Fruit fly (Drosophila melanogaster) whole organism, embryonic: ENCODE results near the gene dbe.

Source experiments
- ATbp ChIP-seq: fragments of 200-800 bp; sonication (Bioruptor generic); optimal IDR thresholded peaks from 2 replicates; lab custom pipeline; 2017; ENCODE audit warnings: missing biosample characterization, mild to moderate bottlenecking, missing genetic modification characterization, missing genetic modification reagents
- Abd-B ChIP-seq: fragments of 200-800 bp; sonication (Bioruptor generic); optimal IDR thresholded peaks from 2 replicates; lab custom pipeline; 2018; ENCODE audit warnings: missing biosample characterization, mild to moderate bottlenecking, missing genetic modification characterization, moderate library complexity
- Bgb ChIP-seq: fragments of 200-800 bp; sonication (Bioruptor generic); IDR thresholded peaks from 2 replicates; pipeline ENCODE4 v1.3.6; 2022; ENCODE audit warnings: missing biosample characterization, missing genetic modification characterization; ENCODE audit not compliant: partially characterized antibody
- CG10431 ChIP-seq: fragments of 200-800 bp; sonication (Bioruptor generic); optimal IDR thresholded peaks from 3 replicates; lab custom pipeline; 2018; ENCODE audit warnings: missing biosample characterization, mild to moderate bottlenecking, missing genetic modification characterization
- CG10979 ChIP-seq: fragments of 200-800 bp; sonication (Bioruptor generic); optimal IDR thresholded peaks from 2 replicates; lab custom pipeline; 2018; ENCODE audit warnings: missing biosample characterization, mild to moderate bottlenecking, missing genetic modification characterization, moderate library complexity
- CG11560 ChIP-seq: fragments of 200-800 bp; sonication (Bioruptor generic); IDR thresholded peaks from 3 replicates; pipeline ENCODE4 v1.3.6; 2022; ENCODE audit warnings: missing biosample characterization, missing genetic modification characterization
- CG13287 ChIP-seq: fragments of 200-800 bp; sonication (Bioruptor generic); IDR thresholded peaks from 2 replicates; pipeline ENCODE4 v1.3.6; 2022; ENCODE audit warnings: missing biosample characterization, missing genetic modification characterization; ENCODE audit not compliant: partially characterized antibody
- CG13424 ChIP-seq: fragments of 200-800 bp; sonication (Bioruptor generic); optimal IDR thresholded peaks from 2 replicates; lab custom pipeline; 2019; ENCODE audit warnings: missing biosample characterization, mild to moderate bottlenecking, missing genetic modification characterization, moderate library complexity
- CG14710 ChIP-seq: fragments of 200-800 bp; sonication (Bioruptor generic); optimal IDR thresholded peaks from 3 replicates; lab custom pipeline; 2019; ENCODE audit warnings: missing biosample characterization, mild to moderate bottlenecking, missing genetic modification characterization, moderate library complexity
- CG14965 ChIP-seq: fragments of 200-800 bp; sonication (Bioruptor generic); optimal IDR thresholded peaks from 2 replicates; lab custom pipeline; 2016; ENCODE audit warnings: missing biosample characterization, missing genetic modification characterization, borderline replicate concordance
- CG15601 ChIP-seq: fragments of 200-800 bp; sonication (Bioruptor generic); optimal IDR thresholded peaks from 3 replicates; lab custom pipeline; 2019; ENCODE audit warnings: missing biosample characterization, mild to moderate bottlenecking, missing genetic modification characterization, moderate library complexity
- CG17186 ChIP-seq: fragments of 200-800 bp; sonication (Bioruptor generic); optimal IDR thresholded peaks from 3 replicates; lab custom pipeline; 2017; ENCODE audit warnings: missing biosample characterization, missing genetic modification reagents, missing genetic modification characterization
- CG17568 ChIP-seq: fragments of 200-800 bp; sonication (Bioruptor generic); optimal IDR thresholded peaks from 2 replicates; lab custom pipeline; 2018; ENCODE audit warnings: missing biosample characterization, mild to moderate bottlenecking, missing genetic modification characterization, moderate library complexity
- CG2202 ChIP-seq: fragments of 200-800 bp; sonication (Bioruptor generic); optimal IDR thresholded peaks from 2 replicates; lab custom pipeline; 2018; ENCODE audit warnings: missing biosample characterization, mild to moderate bottlenecking, missing genetic modification characterization
- CG5180 ChIP-seq: fragments of 200-800 bp; sonication (Bioruptor generic); optimal IDR thresholded peaks from 3 replicates; lab custom pipeline; 2017; ENCODE audit warnings: missing biosample characterization, missing genetic modification characterization, mild to moderate bottlenecking, moderate library complexity, missing genetic modification reagents
- CG6813 ChIP-seq: fragments of 200-800 bp; sonication (Bioruptor generic); optimal IDR thresholded peaks from 2 replicates; lab custom pipeline; 2017; ENCODE audit warnings: missing biosample characterization, missing genetic modification characterization, mild to moderate bottlenecking, moderate library complexity, missing genetic modification reagents
- CG7357 ChIP-seq: fragments of 200-800 bp; sonication (Bioruptor generic); IDR thresholded peaks from 3 replicates; pipeline ENCODE4 v1.3.6; 2022; ENCODE audit warnings: missing biosample characterization, missing genetic modification characterization
- CG7839 ChIP-seq: fragments of 200-800 bp; sonication (Bioruptor generic); optimal IDR thresholded peaks from 3 replicates; lab custom pipeline; 2018; ENCODE audit warnings: missing biosample characterization, mild to moderate bottlenecking, missing genetic modification characterization, moderate library complexity
- CG7987 ChIP-seq: fragments of 200-800 bp; sonication (Bioruptor generic); optimal IDR thresholded peaks from 2 replicates; lab custom pipeline; 2018; ENCODE audit warnings: missing biosample characterization, mild to moderate bottlenecking, missing genetic modification characterization, moderate library complexity
- CG9727 ChIP-seq: fragments of 200-800 bp; sonication (Bioruptor generic); optimal IDR thresholded peaks from 3 replicates; lab custom pipeline; 2017; ENCODE audit warnings: missing biosample characterization, mild to moderate bottlenecking, missing genetic modification characterization
- CHES-1-like ChIP-seq: fragments of 200-800 bp; sonication (Bioruptor generic); optimal IDR thresholded peaks from 2 replicates; lab custom pipeline; 2016; ENCODE audit warnings: missing biosample characterization, missing genetic modification characterization
- E2f1 ChIP-seq: fragments of 200-800 bp; sonication (Bioruptor generic); IDR thresholded peaks from 2 replicates; pipeline ENCODE4 v1.3.6; 2022; ENCODE audit warnings: missing biosample characterization, missing genetic modification characterization
- Gug ChIP-seq: fragments of 200-800 bp; sonication (Bioruptor generic); IDR thresholded peaks from 4 replicates; pipeline ENCODE4 v1.3.6; 2022; ENCODE audit warnings: missing biosample characterization, missing genetic modification characterization
- HmgZ ChIP-seq: fragments of 200-800 bp; sonication (Bioruptor generic); optimal IDR thresholded peaks from 2 replicates; lab custom pipeline; 2018; ENCODE audit warnings: missing biosample characterization, mild to moderate bottlenecking, missing genetic modification characterization
- Hsf ChIP-seq: fragments of 200-800 bp; sonication (Bioruptor generic); optimal IDR thresholded peaks from 3 replicates; lab custom pipeline; 2016; ENCODE audit warnings: missing biosample characterization, missing genetic modification characterization
- Mad ChIP-seq: fragments of 200-800 bp; sonication (Bioruptor generic); optimal IDR thresholded peaks from 2 replicates; lab custom pipeline; 2016; ENCODE audit warnings: missing biosample characterization, missing genetic modification characterization
- Max ChIP-seq: fragments of 200-800 bp; sonication (Bioruptor generic); optimal IDR thresholded peaks from 2 replicates; lab custom pipeline; 2016; ENCODE audit warnings: missing biosample characterization, mild to moderate bottlenecking, missing genetic modification characterization
- Meics ChIP-seq: fragments of 200-800 bp; sonication (Bioruptor generic); optimal IDR thresholded peaks from 2 replicates; lab custom pipeline; 2017; ENCODE audit warnings: missing biosample characterization, mild to moderate bottlenecking, missing genetic modification characterization
- Ptx1 ChIP-seq: fragments of 200-800 bp; sonication (Bioruptor generic); IDR thresholded peaks from 2 replicates; pipeline ENCODE4 v1.3.6; 2022; ENCODE audit warnings: missing biosample characterization, missing genetic modification characterization
- Sry-δ ChIP-seq: fragments of 200-800 bp; sonication (Bioruptor generic); optimal IDR thresholded peaks from 2 replicates; lab custom pipeline; 2016; ENCODE audit warnings: missing biosample characterization, missing genetic modification characterization
- Ssrp ChIP-seq: fragments of 200-800 bp; sonication (Bioruptor generic); optimal IDR thresholded peaks from 2 replicates; lab custom pipeline; 2018; ENCODE audit warnings: missing biosample characterization, mild to moderate bottlenecking, missing genetic modification characterization, moderate library complexity
- amos ChIP-seq: fragments of 200-800 bp; sonication (Bioruptor generic); IDR thresholded peaks from 2 replicates; pipeline ENCODE4 v1.3.6; 2022; ENCODE audit warnings: missing biosample characterization, missing genetic modification characterization; ENCODE audit not compliant: partially characterized antibody
- ash1 ChIP-seq: fragments of 200-800 bp; sonication (Bioruptor generic); optimal IDR thresholded peaks from 2 replicates; lab custom pipeline; 2018; ENCODE audit warnings: missing biosample characterization, mild to moderate bottlenecking, missing genetic modification characterization
- ci ChIP-seq: fragments of 200-800 bp; sonication (Bioruptor generic); IDR thresholded peaks from 3 replicates; pipeline ENCODE4 v1.3.6; 2022; ENCODE audit warnings: missing biosample characterization, missing genetic modification characterization
- croc ChIP-seq: fragments of 200-800 bp; sonication (Bioruptor generic); conservative IDR thresholded peaks from 3 replicates; pipeline ENCODE4 v1.3.6; 2022; ENCODE audit warnings: missing biosample characterization, missing genetic modification characterization
- gcm2 ChIP-seq: fragments of 200-800 bp; sonication (Bioruptor generic); optimal IDR thresholded peaks from 2 replicates; lab custom pipeline; 2016; ENCODE audit warnings: missing biosample characterization, missing genetic modification characterization
- hkb ChIP-seq, 2 experiments: fragments of 200-800 bp in 1 of 2; fragments of >200 bp in 1 of 2; sonication (Bioruptor generic) in 1 of 2; IDR thresholded peaks in 1 of 2; optimal IDR thresholded peaks in 1 of 2; 2 replicates each; pipeline versions ENCODE4 v1.3.6 to Lab custom; 2017 to 2022; ENCODE audit warnings: missing biosample characterization in 1 of 2, missing genetic modification characterization in 1 of 2
- luna ChIP-seq: fragments of 200-800 bp; sonication (Bioruptor generic); optimal IDR thresholded peaks from 2 replicates; lab custom pipeline; 2016; ENCODE audit warnings: missing biosample characterization, missing genetic modification characterization
- mam ChIP-seq: fragments of 200-800 bp; sonication (Bioruptor generic); optimal IDR thresholded peaks from 3 replicates; lab custom pipeline; 2016; ENCODE audit warnings: missing biosample characterization, missing genetic modification characterization
- onecut ChIP-seq: fragments of 200-800 bp; sonication (Bioruptor generic); IDR thresholded peaks from 2 replicates; pipeline ENCODE4 v1.3.6; 2022; ENCODE audit warnings: missing biosample characterization, missing genetic modification characterization
- org-1 ChIP-seq: fragments of 200-800 bp; sonication (Bioruptor generic); optimal IDR thresholded peaks from 2 replicates; lab custom pipeline; 2017; ENCODE audit warnings: missing biosample characterization, missing genetic modification characterization
- pnt ChIP-seq: fragments of 200-800 bp; sonication (Bioruptor generic); optimal IDR thresholded peaks from 3 replicates; lab custom pipeline; 2016; ENCODE audit warnings: missing biosample characterization, missing genetic modification characterization
- schlank ChIP-seq: fragments of 200-800 bp; sonication (Bioruptor generic); optimal IDR thresholded peaks from 2 replicates; lab custom pipeline; 2018; ENCODE audit warnings: missing biosample characterization, mild to moderate bottlenecking, missing genetic modification characterization
- stc ChIP-seq: fragments of 200-800 bp; sonication (Bioruptor generic); IDR thresholded peaks from 2 replicates; pipeline ENCODE4 v1.3.6; 2022; ENCODE audit warnings: missing biosample characterization, missing genetic modification characterization
- tap ChIP-seq: fragments of 200-800 bp; optimal IDR thresholded peaks from 3 replicates; lab custom pipeline; 2019; ENCODE audit warnings: missing biosample characterization, mild to moderate bottlenecking, missing genetic modification characterization, moderate library complexity
- tll ChIP-seq, 2 experiments: fragments of 200-800 bp in 1 of 2; fragments of >200 bp in 1 of 2; sonication (Bioruptor generic) in 1 of 2; optimal IDR thresholded peaks; 2 replicates each; lab custom pipeline; 2017 to 2019; ENCODE audit warnings: missing biosample characterization in 2 of 2, missing genetic modification characterization in 2 of 2, mild to moderate bottlenecking in 1 of 2, moderate library complexity in 1 of 2
- toy ChIP-seq: fragments of 200-800 bp; sonication (Bioruptor generic); IDR thresholded peaks from 2 replicates; pipeline ENCODE4 v1.3.6; 2022; ENCODE audit warnings: missing biosample characterization, missing genetic modification characterization
- tx ChIP-seq: fragments of 200-800 bp; sonication (Bioruptor generic); optimal IDR thresholded peaks from 2 replicates; lab custom pipeline; 2016; ENCODE audit warnings: missing biosample characterization, missing genetic modification characterization

dbe gene

dm6 chr2L:821242-821985, 48.2 kb downstream of the dbe start, which contains the start of gene CG3662:
CG3662 (plus strand) TSS chr2L:821289.
- peak; percentile 83 for TF ChIP-seq CG17186 (GFP tag; lab: Kevin White, UChicago)
- TF ChIP-seq Max (GFP tag; lab: Kevin White, UChicago), result no peak
- TF ChIP-seq ash1, result no peak
- no peak for TF ChIP-seq hkb (optimal IDR thresholded peaks at IDR 0.05; lab: Kevin White, UChicago)
- TF ChIP-seq hkb (GFP tag; IDR thresholded peaks at IDR 0.05; lab: Robert Waterston, UW), result no peak; the same call in 1 of the 2 replicates
- TF ChIP-seq Meics, result no peak
- TF ChIP-seq mam (GFP tag; lab: Kevin White, UChicago), result no peak
- no peak for TF ChIP-seq CG10431 (GFP tag; lab: Kevin White, UChicago)
- TF ChIP-seq onecut, result peak; percentile 99
- TF ChIP-seq Bgb, result peak; percentile 18; the same call in 1 of the 2 replicates
- peak; percentile 15 for TF ChIP-seq CG7987 (GFP tag; lab: Kevin White, UChicago)
- TF ChIP-seq CG17568 (GFP tag; lab: Kevin White, UChicago), result no peak
- TF ChIP-seq ci (GFP tag; lab: Robert Waterston, UW), result peak; percentile 72; the same call in 2 of the 3 replicates
- TF ChIP-seq CG7357 (GFP tag; lab: Robert Waterston, UW), result no peak
- TF ChIP-seq CG7839 (tag; lab: Kevin White, UChicago), result no peak
- no peak for TF ChIP-seq tx (GFP tag; lab: Kevin White, UChicago)
- no peak for TF ChIP-seq Hsf (GFP tag; lab: Kevin White, UChicago)
- no peak for TF ChIP-seq CG10979
- no peak for TF ChIP-seq CG11560 (tag; lab: Robert Waterston, UW)
- no peak for TF ChIP-seq CG6813 (GFP tag; lab: Kevin White, UChicago)
- peak; percentile 63 for TF ChIP-seq CG14710 (tag; lab: Kevin White, UChicago)
- TF ChIP-seq Mad, result no peak
- no peak for TF ChIP-seq Gug (GFP tag; lab: Robert Waterston, UW)
- TF ChIP-seq tll (GFP tag; optimal IDR thresholded peaks at IDR 0.05; lab: Kevin White, UChicago), result no peak
- TF ChIP-seq gcm2 (GFP tag; lab: Kevin White, UChicago), result no peak
- TF ChIP-seq CG2202, result no peak
- TF ChIP-seq tap, result no peak
- TF ChIP-seq Abd-B (GFP tag; lab: Kevin White, UChicago), result no peak
- no peak for TF ChIP-seq Ssrp (tag; lab: Kevin White, UChicago)
- no peak for TF ChIP-seq CG14965
- no peak for TF ChIP-seq Ptx1 (GFP tag; lab: Robert Waterston, UW)
- TF ChIP-seq Sry-δ (GFP tag; lab: Kevin White, UChicago), result peak; percentile 49
- no peak for TF ChIP-seq E2f1 (GFP tag; lab: Robert Waterston, UW)
- peak; percentile 46 for TF ChIP-seq CG13287
- TF ChIP-seq CHES-1-like, result no peak
- no peak for TF ChIP-seq CG5180 (GFP tag; lab: Kevin White, UChicago)
- TF ChIP-seq toy (GFP tag; lab: Robert Waterston, UW), result no peak
- TF ChIP-seq org-1, result no peak
- no peak for TF ChIP-seq croc (GFP tag; lab: Robert Waterston, UW)
- peak; percentile 47 for TF ChIP-seq CG15601 (tag; lab: Kevin White, UChicago)
- TF ChIP-seq CG9727, result no peak
- TF ChIP-seq CG13424 (tag; lab: Kevin White, UChicago), result no peak
- TF ChIP-seq stc, result no peak
- peak; percentile 46; the same call in 1 of the 2 replicates for TF ChIP-seq amos
- TF ChIP-seq schlank (tag; lab: Kevin White, UChicago), result no peak
- TF ChIP-seq pnt (GFP tag; lab: Kevin White, UChicago), result no peak
- no peak for TF ChIP-seq ATbp (GFP tag; lab: Kevin White, UChicago)
- TF ChIP-seq HmgZ (tag; lab: Kevin White, UChicago), result peak; percentile 82
- no peak for TF ChIP-seq luna
